Fruit fly (Drosophila melanogaster) whole organism, embryonic: ENCODE results near the gene tyf.

Experiments
- Asciz ChIP-seq: fragments of 200-800 bp; sonication (Bioruptor generic); optimal IDR thresholded peaks from 2 replicates; lab custom pipeline; 2017; ENCODE audit warnings: missing biosample characterization, mild to moderate bottlenecking, missing genetic modification characterization, missing genetic modification reagents
- CG10147 ChIP-seq: fragments of 200-800 bp; sonication (Bioruptor generic); optimal IDR thresholded peaks from 2 replicates; lab custom pipeline; 2019; ENCODE audit warnings: missing biosample characterization, mild to moderate bottlenecking, missing genetic modification characterization, moderate library complexity
- CG10565 ChIP-seq: fragments of 200-800 bp; sonication (Bioruptor generic); optimal IDR thresholded peaks from 3 replicates; lab custom pipeline; 2016; ENCODE audit warnings: missing biosample characterization, mild to moderate bottlenecking, missing genetic modification characterization
- CG12744 ChIP-seq: fragments of 200-800 bp; sonication (Bioruptor generic); optimal IDR thresholded peaks from 2 replicates; lab custom pipeline; 2016; ENCODE audit warnings: missing biosample characterization, missing genetic modification characterization
- CG12942 ChIP-seq: fragments of 200-800 bp; sonication (Bioruptor generic); optimal IDR thresholded peaks from 3 replicates; lab custom pipeline; 2016; ENCODE audit warnings: missing biosample characterization, missing genetic modification characterization
- CG14965 ChIP-seq: fragments of 200-800 bp; sonication (Bioruptor generic); optimal IDR thresholded peaks from 2 replicates; lab custom pipeline; 2016; ENCODE audit warnings: missing biosample characterization, missing genetic modification characterization, borderline replicate concordance
- CG18011 ChIP-seq: fragments of 200-800 bp; sonication (Bioruptor generic); optimal IDR thresholded peaks from 2 replicates; lab custom pipeline; 2017; ENCODE audit warnings: missing biosample characterization, missing genetic modification characterization, mild to moderate bottlenecking, moderate library complexity, missing genotype
- CG2116 ChIP-seq: fragments of 200-800 bp; sonication (Bioruptor generic); optimal IDR thresholded peaks from 3 replicates; lab custom pipeline; 2018; ENCODE audit warnings: missing biosample characterization, mild to moderate bottlenecking, missing genetic modification characterization
- CG2889 ChIP-seq: fragments of 200-800 bp; sonication (Bioruptor generic); IDR thresholded peaks from 3 replicates; pipeline ENCODE4 v1.3.6; 2022; ENCODE audit warnings: missing biosample characterization, missing genetic modification characterization
- CG30403 ChIP-seq: fragments of 200-800 bp; sonication (Bioruptor generic); optimal IDR thresholded peaks from 3 replicates; lab custom pipeline; 2016; ENCODE audit warnings: missing biosample characterization, missing genetic modification characterization
- CG3065 ChIP-seq: fragments of 200-800 bp; sonication (Bioruptor generic); optimal IDR thresholded peaks from 2 replicates; lab custom pipeline; 2016; ENCODE audit warnings: missing biosample characterization, missing genetic modification characterization
- CG3407 ChIP-seq: fragments of 200-800 bp; sonication (Bioruptor generic); optimal IDR thresholded peaks from 2 replicates; lab custom pipeline; 2018; ENCODE audit warnings: missing biosample characterization, mild to moderate bottlenecking, missing genetic modification characterization
- CG4424 ChIP-seq: fragments of 200-800 bp; sonication (Bioruptor generic); optimal IDR thresholded peaks from 3 replicates; lab custom pipeline; 2016; ENCODE audit warnings: missing biosample characterization, missing genetic modification characterization
- CG8281 ChIP-seq: fragments of 200-800 bp; sonication (Bioruptor generic); optimal IDR thresholded peaks from 2 replicates; lab custom pipeline; 2018; ENCODE audit warnings: missing biosample characterization, mild to moderate bottlenecking, missing genetic modification characterization, moderate library complexity
- CG8944 ChIP-seq: fragments of 200-800 bp; sonication (Bioruptor generic); optimal IDR thresholded peaks from 3 replicates; lab custom pipeline; 2016; ENCODE audit warnings: missing biosample characterization, missing genetic modification characterization
- D ChIP-seq, 2 experiments: fragments of 200-800 bp in 1 of 2; fragments of >200 bp in 1 of 2; sonication (Bioruptor generic) in 1 of 2; optimal IDR thresholded peaks; 2 replicates in 1 of 2; 3 replicates in 1 of 2; lab custom pipeline; 2017; ENCODE audit warnings: mild to moderate bottlenecking in 1 of 2, missing biosample characterization in 1 of 2, missing genetic modification characterization in 1 of 2, missing genetic modification reagents in 1 of 2
- Doc2 ChIP-seq: fragments of 200-800 bp; sonication (Bioruptor generic); IDR thresholded peaks from 2 replicates; pipeline ENCODE4 v1.3.6; 2022; ENCODE audit warnings: missing biosample characterization, missing genetic modification characterization
- Dref ChIP-seq: fragments of 200-800 bp; sonication (Bioruptor generic); IDR thresholded peaks from 2 replicates; pipeline ENCODE4 v1.3.6; 2022; ENCODE audit warnings: missing biosample characterization, missing genetic modification characterization
- Drgx ChIP-seq: fragments of 200-800 bp; sonication (Bioruptor generic); IDR thresholded peaks from 2 replicates; pipeline ENCODE4 v1.3.6; 2022; ENCODE audit warnings: missing biosample characterization, missing genetic modification characterization
- E2f2 ChIP-seq: fragments of 200-800 bp; sonication (Bioruptor generic); IDR thresholded peaks from 2 replicates; pipeline ENCODE4 v1.3.6; 2022; ENCODE audit warnings: missing biosample characterization, missing genetic modification characterization
- H2.0 ChIP-seq: fragments of 200-800 bp; sonication (Bioruptor generic); IDR thresholded peaks from 2 replicates; pipeline ENCODE4 v1.3.6; 2022; ENCODE audit warnings: missing biosample characterization, missing genetic modification characterization
- Hand ChIP-seq: fragments of 200-800 bp; sonication (Bioruptor generic); optimal IDR thresholded peaks from 2 replicates; lab custom pipeline; 2017; ENCODE audit warnings: mild to moderate bottlenecking, missing biosample characterization, missing genetic modification reagents, missing genetic modification characterization
- Hey ChIP-seq: fragments of 200-800 bp; sonication (Bioruptor generic); optimal IDR thresholded peaks from 3 replicates; lab custom pipeline; 2018; ENCODE audit warnings: missing biosample characterization, mild to moderate bottlenecking, missing genetic modification characterization
- HmgD ChIP-seq: fragments of 200-800 bp; sonication (Bioruptor generic); optimal IDR thresholded peaks from 3 replicates; lab custom pipeline; 2016; ENCODE audit warnings: missing biosample characterization, missing genetic modification characterization
- Hr51 ChIP-seq, 2 experiments: fragments of 200-800 bp; sonication (Bioruptor generic); optimal IDR thresholded peaks; 2 replicates in 1 of 2; 3 replicates in 1 of 2; lab custom pipeline; 2016 to 2018; ENCODE audit warnings: missing biosample characterization in 2 of 2, missing genetic modification characterization in 2 of 2, mild to moderate bottlenecking in 1 of 2, moderate library complexity in 1 of 2
- Kr ChIP-seq: fragments of 200-800 bp; sonication (Bioruptor generic); optimal IDR thresholded peaks from 2 replicates; lab custom pipeline; 2017; ENCODE audit warnings: missing biosample characterization, mild to moderate bottlenecking, missing genetic modification characterization
- NFAT ChIP-seq: fragments of 200-800 bp; sonication (Bioruptor generic); IDR thresholded peaks from 2 replicates; pipeline ENCODE4 v1.3.6; 2022; ENCODE audit warnings: missing biosample characterization, missing genetic modification characterization
- Pdp1 ChIP-seq, 2 experiments: fragments of 200-800 bp; sonication (Bioruptor generic); optimal IDR thresholded peaks; 3 replicates each; lab custom pipeline; 2016; ENCODE audit warnings: missing biosample characterization in 2 of 2, missing genetic modification characterization in 2 of 2, mild to moderate bottlenecking in 1 of 2, moderate library complexity in 1 of 2
- Spps ChIP-seq: fragments of 200-800 bp; sonication (Bioruptor generic); optimal IDR thresholded peaks from 2 replicates; lab custom pipeline; 2018; ENCODE audit warnings: missing biosample characterization, mild to moderate bottlenecking, missing genetic modification characterization
- Sry-β ChIP-seq: fragments of 200-800 bp; sonication (Bioruptor generic); optimal IDR thresholded peaks from 2 replicates; lab custom pipeline; 2018; ENCODE audit warnings: missing biosample characterization, mild to moderate bottlenecking, missing genetic modification characterization, moderate library complexity
- TFAM ChIP-seq: fragments of 200-800 bp; sonication (Bioruptor generic); optimal IDR thresholded peaks from 2 replicates; lab custom pipeline; 2017; ENCODE audit warnings: missing biosample characterization, missing genetic modification characterization, inconsistent platforms
- Taf1 ChIP-seq: fragments of 200-800 bp; sonication (Bioruptor generic); IDR thresholded peaks from 2 replicates; pipeline ENCODE4 v1.3.6; 2022; ENCODE audit warnings: missing biosample characterization, missing genetic modification characterization
- Tbp ChIP-seq: fragments of >200 bp; optimal IDR thresholded peaks from 2 replicates; lab custom pipeline; 2018; ENCODE audit warnings: missing biosample characterization, missing genetic modification characterization
- Xrp1 ChIP-seq: fragments of 200-800 bp; sonication (Bioruptor generic); IDR thresholded peaks from 2 replicates; pipeline ENCODE4 v1.3.6; 2022; ENCODE audit warnings: missing biosample characterization, missing genetic modification characterization
- ara ChIP-seq: fragments of 200-800 bp; sonication (Bioruptor generic); IDR thresholded peaks from 2 replicates; pipeline ENCODE4 v1.3.6; 2022; ENCODE audit warnings: missing biosample characterization, missing genetic modification characterization
- ase ChIP-seq: fragments of 200-800 bp; sonication (Bioruptor generic); IDR thresholded peaks from 3 replicates; pipeline ENCODE4 v1.3.6; 2022; ENCODE audit warnings: missing biosample characterization, missing genetic modification characterization
- dan ChIP-seq: fragments of 200-800 bp; sonication (Bioruptor generic); IDR thresholded peaks from 2 replicates; pipeline ENCODE4 v1.3.6; 2022; ENCODE audit warnings: missing biosample characterization, missing genetic modification characterization
- fd3F ChIP-seq: fragments of 200-800 bp; sonication (Bioruptor generic); optimal IDR thresholded peaks from 2 replicates; lab custom pipeline; 2018; ENCODE audit warnings: missing biosample characterization, mild to moderate bottlenecking, missing genetic modification characterization, moderate library complexity
- ftz-f1 ChIP-seq: fragments of 200-800 bp; sonication (Bioruptor generic); optimal IDR thresholded peaks from 2 replicates; lab custom pipeline; 2016; ENCODE audit warnings: missing biosample characterization, missing genetic modification characterization
- gro ChIP-seq: fragments of 200-800 bp; sonication (Bioruptor generic); optimal IDR thresholded peaks from 2 replicates; lab custom pipeline; 2016; ENCODE audit warnings: missing biosample characterization, missing genetic modification characterization
- jigr1 ChIP-seq: fragments of 200-800 bp; sonication (Bioruptor generic); IDR thresholded peaks from 3 replicates; pipeline ENCODE4 v1.3.6; 2022; ENCODE audit warnings: missing biosample characterization, missing genetic modification characterization
- kay ChIP-seq: fragments of 200-800 bp; sonication (Bioruptor generic); optimal IDR thresholded peaks from 2 replicates; lab custom pipeline; 2016; ENCODE audit warnings: missing biosample characterization, missing genetic modification characterization
- nmo ChIP-seq: fragments of 200-800 bp; sonication (Bioruptor generic); optimal IDR thresholded peaks from 2 replicates; lab custom pipeline; 2018; ENCODE audit warnings: missing biosample characterization, mild to moderate bottlenecking, missing genetic modification characterization, moderate library complexity
- otp ChIP-seq: fragments of 200-800 bp; sonication (Bioruptor generic); IDR thresholded peaks from 3 replicates; pipeline ENCODE4, ENCODE4 v1.3.6; 2022; ENCODE audit warnings: missing biosample characterization, missing genetic modification characterization
- row ChIP-seq: fragments of 200-800 bp; sonication (Bioruptor generic); IDR thresholded peaks from 3 replicates; pipeline ENCODE4 v1.3.6; 2022; ENCODE audit warnings: missing biosample characterization, missing genetic modification characterization
- salm ChIP-seq: fragments of 200-800 bp; sonication (Bioruptor generic); optimal IDR thresholded peaks from 2 replicates; lab custom pipeline; 2018; ENCODE audit warnings: missing biosample characterization, mild to moderate bottlenecking, missing genetic modification characterization
- sens ChIP-seq: fragments of 200-800 bp; sonication (Bioruptor generic); peaks from one replicate; lab custom pipeline; 2016; ENCODE audit warnings: missing biosample characterization, missing genetic modification characterization
- sens-2 ChIP-seq: fragments of 200-800 bp; sonication (Bioruptor generic); IDR thresholded peaks from 2 replicates; pipeline ENCODE4 v1.3.6; 2022; ENCODE audit warnings: missing biosample characterization, missing genetic modification characterization
- tio ChIP-seq: fragments of 200-800 bp; sonication (Bioruptor generic); optimal IDR thresholded peaks from 2 replicates; lab custom pipeline; 2017; ENCODE audit warnings: missing biosample characterization, missing genetic modification characterization, inconsistent platforms
- trem ChIP-seq: fragments of 200-800 bp; optimal IDR thresholded peaks from 3 replicates; lab custom pipeline; 2019; ENCODE audit warnings: missing biosample characterization, mild to moderate bottlenecking, missing genetic modification characterization, moderate library complexity
- tx ChIP-seq: fragments of 200-800 bp; sonication (Bioruptor generic); optimal IDR thresholded peaks from 2 replicates; lab custom pipeline; 2016; ENCODE audit warnings: missing biosample characterization, missing genetic modification characterization
- wek ChIP-seq: fragments of 200-800 bp; sonication (Bioruptor generic); optimal IDR thresholded peaks from 3 replicates; lab custom pipeline; 2018; ENCODE audit warnings: missing biosample characterization, mild to moderate bottlenecking, missing genetic modification characterization, moderate library complexity

tyf gene

DNA sequence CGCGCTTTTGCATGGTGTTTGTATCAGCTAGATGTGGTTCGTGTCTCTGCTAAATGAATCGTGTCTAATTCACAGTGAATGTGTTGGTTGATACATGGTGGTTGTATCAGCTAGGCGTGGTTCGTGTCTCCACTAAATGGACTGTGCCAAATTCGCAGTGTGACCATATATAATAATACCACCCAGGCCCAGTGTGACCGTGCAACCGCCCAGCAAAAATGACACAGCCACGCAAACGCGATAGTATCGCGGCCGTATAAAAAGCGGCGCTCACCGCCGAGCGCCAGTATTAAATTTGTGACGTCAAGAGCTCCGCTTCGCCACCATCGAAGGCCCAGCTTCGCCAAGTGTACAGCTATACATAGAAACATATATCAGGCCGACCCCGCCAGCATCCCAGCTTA is 11.0 kb upstream of the tyf start, which contains the start of gene cib (continued):
- TF ChIP-seq CG10565 (no peak), ftz-f1 (GFP tag; lab: Kevin White, UChicago) (peak; percentile 55), NFAT (GFP tag; lab: Robert Waterston, UW) (no peak), sens (GFP tag; lab: Kevin White, UChicago) (no peak), nmo (GFP tag; lab: Kevin White, UChicago) (peak; percentile 51), Hr51 (GFP tag; optimal IDR thresholded peaks at IDR 0.05; lab: Kevin White, UChicago) (peak; percentile 12), D (optimal IDR thresholded peaks at IDR 0.05; lab: Kevin White, UChicago) (no peak), D (GFP tag; optimal IDR thresholded peaks at IDR 0.05; lab: Kevin White, UChicago) (no peak), kay (GFP tag; lab: Kevin White, UChicago) (no peak), Pdp1 (GFP tag; optimal IDR thresholded peaks at IDR 0.05; lab: Kevin White, UChicago) (peak; percentile 21 to 54), dan (no peak), H2.0 (GFP tag; lab: Robert Waterston, UW) (no peak), TFAM (GFP tag; lab: Kevin White, UChicago) (no peak), Spps (tag; lab: Kevin White, UChicago) (peak; percentile 31), wek (peak; percentile 5), Taf1 (GFP tag; lab: Robert Waterston, UW) (no peak), CG14965 (GFP tag; lab: Kevin White, UChicago) (no peak), otp (GFP tag; lab: Robert Waterston, UW) (0 out of 3 replicates have a peak, but pooled peaks have one; percentile 62), Sry-β (no peak), CG10147 (no peak), ase (GFP tag; lab: Robert Waterston, UW) (no peak), row (GFP tag; lab: Robert Waterston, UW) (peak; percentile 77), jigr1 (GFP tag; lab: Robert Waterston, UW) (no peak), CG2116 (GFP tag; lab: Kevin White, UChicago) (peak; percentile 68), Dref (GFP tag; lab: Robert Waterston, UW) (peak; percentile 53), CG2889 (GFP tag; lab: Robert Waterston, UW) (no peak), CG18011 (GFP tag; lab: Kevin White, UChicago) (no peak), Hey (no peak), salm (tag; lab: Kevin White, UChicago) (peak; percentile 25), CG8944 (peak; percentile 15), CG8281 (tag; lab: Kevin White, UChicago) (no peak), Kr (no peak), gro (GFP tag; lab: Kevin White, UChicago) (peak; percentile 62), CG12744 (GFP tag; lab: Kevin White, UChicago) (peak; percentile 66), trem (tag; lab: Kevin White, UChicago) (peak; percentile 87), CG4424 (no peak), Asciz (GFP tag; lab: Kevin White, UChicago) (no peak), E2f2 (GFP tag; lab: Robert Waterston, UW) (peak; percentile 98), CG3407 (GFP tag; lab: Kevin White, UChicago) (peak; percentile 14), CG12942 (GFP tag; lab: Kevin White, UChicago) (no peak), Hand (GFP tag; lab: Kevin White, UChicago) (no peak), Drgx (GFP tag; lab: Robert Waterston, UW) (peak; percentile 52), tio (GFP tag; lab: Kevin White, UChicago) (no peak), CG3065 (no peak), fd3F (GFP tag; lab: Kevin White, UChicago) (no peak), Doc2 (GFP tag; lab: Robert Waterston, UW) (no peak), sens-2 (GFP tag; lab: Robert Waterston, UW) (no peak), CG30403 (GFP tag; lab: Kevin White, UChicago) (no peak), ara (GFP tag; lab: Robert Waterston, UW) (peak; percentile 36; the same call in 1 of the 2 replicates), Xrp1 (GFP tag; lab: Robert Waterston, UW) (peak; percentile 31; the same call in 1 of the 2 replicates), Tbp (peak; percentile 61), HmgD (GFP tag; lab: Kevin White, UChicago) (peak; percentile 68), tx (peak; percentile 28)
